Fruit fly (Drosophila melanogaster): Measurements from ENCODE around the gene Ugt37C2.

dm6 chr2L:16818335-16818973, 24.4 kb downstream of the Ugt37C2 start:
- TF ChIP-seq CG10631 (GFP tag; optimal IDR thresholded peaks at IDR 0.05): peak; percentile 75
- no peak for TF ChIP-seq CG3919 (GFP tag; optimal IDR thresholded peaks at IDR 0.05)
- peak; percentile 79 for TF ChIP-seq CG6163 (GFP tag; IDR thresholded peaks at IDR 0.05)
- peak; percentile 66 for TF ChIP-seq Lpt (GFP tag; optimal IDR thresholded peaks at IDR 0.05)
